Worm (Caenorhabditis elegans) whole organism, L1 larva: Measurements from ENCODE around the gene K07C5.2.
A peak's percentile ranks its signal among the peaks of the same experiment; 100 is the strongest.

ENCODE experiments used
- C16A3.4 ChIP-seq: fragments of 150-350 bp; optimal IDR thresholded peaks from 2 replicates; lab custom pipeline; 2014; ENCODE audit warnings: missing biosample characterization, missing genetic modification characterization
- aly-2 ChIP-seq: fragments of 150-350 bp; optimal IDR thresholded peaks from 2 replicates; lab custom pipeline; 2014; ENCODE audit warnings: missing biosample characterization, missing genetic modification characterization
- blmp-1 ChIP-seq: fragments of 150-350 bp; optimal IDR thresholded peaks from 2 replicates; lab custom pipeline; 2014; ENCODE audit warnings: missing biosample characterization, missing genetic modification characterization
- ceh-82 ChIP-seq, 3 experiments: fragments of 150-350 bp in 1 of 3; sonication (generic microtip) in 2 of 3; optimal IDR thresholded peaks; 2 replicates each; lab custom pipeline; 2014 to 2017; ENCODE audit warnings: missing biosample characterization in 3 of 3, missing genetic modification characterization in 3 of 3
- ceh-90 ChIP-seq: sonication (generic microtip); optimal IDR thresholded peaks from 2 replicates; lab custom pipeline; 2016; ENCODE audit warnings: missing genetic modification characterization, missing compliant biosample characterization
- ces-1 ChIP-seq: fragments of 150-350 bp; optimal IDR thresholded peaks from 2 replicates; lab custom pipeline; 2014; ENCODE audit warnings: missing biosample characterization, missing genetic modification reagents, missing genetic modification characterization
- dpl-1 ChIP-seq, 3 experiments: fragments of 150-350 bp in 2 of 3; sonication (generic microtip) in 1 of 3; optimal IDR thresholded peaks; 2 replicates each; lab custom pipeline; 2014 to 2017; ENCODE audit warnings: missing biosample characterization in 3 of 3, missing genetic modification characterization in 3 of 3, missing genetic modification reagents in 3 of 3
- dsc-1 ChIP-seq: sonication (generic microtip); optimal IDR thresholded peaks from 2 replicates; lab custom pipeline; 2016; ENCODE audit warnings: mild to moderate bottlenecking, missing genetic modification characterization, missing compliant biosample characterization
- efl-1 ChIP-seq, 4 experiments: fragments of 150-350 bp; optimal IDR thresholded peaks in 3 of 4; peaks in 1 of 4; 1 replicate in 1 of 4; 2 replicates in 3 of 4; lab custom pipeline; 2014; ENCODE audit warnings: missing biosample characterization in 2 of 4, missing genetic modification characterization in 2 of 4, missing genetic modification reagents in 2 of 4
- egl-27 ChIP-seq, 2 experiments: fragments of 150-350 bp in 1 of 2; sonication (generic microtip); optimal IDR thresholded peaks; 3 replicates each; lab custom pipeline; 2017 to 2018; ENCODE audit warnings: missing biosample characterization in 2 of 2, missing genetic modification characterization in 2 of 2, missing genetic modification reagents in 2 of 2
- elt-3 ChIP-seq, 6 experiments: fragments of 150-350 bp in 1 of 6; sonication (generic microtip); optimal IDR thresholded peaks; 2 replicates each; lab custom pipeline; 2017 to 2018; ENCODE audit warnings: missing biosample characterization in 6 of 6, missing genetic modification characterization in 6 of 6, inconsistent platforms in 1 of 6
- fos-1 ChIP-seq: fragments of 150-350 bp; optimal IDR thresholded peaks from 2 replicates; lab custom pipeline; 2014; ENCODE audit warnings: missing biosample characterization, missing genetic modification characterization
- jun-1 ChIP-seq: fragments of 150-350 bp; optimal IDR thresholded peaks from 2 replicates; lab custom pipeline; 2014; ENCODE audit warnings: missing biosample characterization, missing genetic modification reagents, missing genetic modification characterization
- lin-13 ChIP-seq: fragments of 150-350 bp; optimal IDR thresholded peaks from 2 replicates; lab custom pipeline; 2014; ENCODE audit warnings: missing biosample characterization, missing genetic modification reagents, missing genetic modification characterization
- lin-14 ChIP-seq: fragments of 200-800 bp; sonication (Bioruptor generic); optimal IDR thresholded peaks from 2 replicates; lab custom pipeline; 2018; ENCODE audit warnings: mild to moderate bottlenecking, missing genetic modification characterization, moderate library complexity, missing compliant biosample characterization
- lin-15B ChIP-seq: fragments of 150-350 bp; sonication (generic microtip); optimal IDR thresholded peaks from 3 replicates; lab custom pipeline; 2014; ENCODE audit warnings: missing biosample characterization, missing genetic modification characterization
- lin-35 ChIP-seq, 2 experiments: fragments of 150-350 bp; optimal IDR thresholded peaks; 2 replicates each; lab custom pipeline; 2014; ENCODE audit warnings: missing biosample characterization in 2 of 2, missing genetic modification characterization in 2 of 2, missing genetic modification reagents in 2 of 2
- lsy-2 ChIP-seq, 2 experiments: fragments of 150-350 bp; optimal IDR thresholded peaks; 2 replicates each; lab custom pipeline; 2014; ENCODE audit warnings: missing biosample characterization in 2 of 2, missing genetic modification characterization in 2 of 2
- mep-1 ChIP-seq: fragments of 150-350 bp; optimal IDR thresholded peaks from 2 replicates; lab custom pipeline; 2014; ENCODE audit warnings: missing biosample characterization, missing genetic modification characterization
- nhr-20 ChIP-seq: sonication (generic microtip); optimal IDR thresholded peaks from 2 replicates; lab custom pipeline; 2016; ENCODE audit warnings: mild to moderate bottlenecking, missing genetic modification characterization, missing compliant biosample characterization
- nhr-47 ChIP-seq: sonication (generic microtip); optimal IDR thresholded peaks from 2 replicates; lab custom pipeline; 2016; ENCODE audit warnings: mild to moderate bottlenecking, missing genetic modification characterization, moderate library complexity, missing compliant biosample characterization
- nhr-71 ChIP-seq: sonication (generic microtip); optimal IDR thresholded peaks from 2 replicates; lab custom pipeline; 2016; ENCODE audit warnings: mild to moderate bottlenecking, missing genetic modification characterization, moderate library complexity, missing compliant biosample characterization
- nhr-76 ChIP-seq: sonication (generic microtip); optimal IDR thresholded peaks from 2 replicates; lab custom pipeline; 2017; ENCODE audit warnings: missing biosample characterization, missing genetic modification characterization
- nhr-77 ChIP-seq: fragments of 150-350 bp; optimal IDR thresholded peaks from 2 replicates; lab custom pipeline; 2014; ENCODE audit warnings: missing biosample characterization, missing genetic modification characterization
- nhr-85 ChIP-seq: sonication (generic microtip); peaks from one replicate; lab custom pipeline; 2016; ENCODE audit warnings: missing genetic modification characterization, inconsistent platforms, missing compliant biosample characterization
- pag-3 ChIP-seq: sonication (generic microtip); optimal IDR thresholded peaks from 2 replicates; lab custom pipeline; 2017; ENCODE audit warnings: missing genetic modification characterization, mild to moderate bottlenecking, missing compliant biosample characterization, antibody characterized with exemption, borderline replicate concordance; ENCODE audit not compliant: insufficient read depth
- rnt-1 ChIP-seq: sonication (generic microtip); optimal IDR thresholded peaks from 2 replicates; lab custom pipeline; 2016; ENCODE audit warnings: mild to moderate bottlenecking, missing genetic modification characterization, moderate library complexity, missing compliant biosample characterization
- skn-1 ChIP-seq: fragments of 150-350 bp; optimal IDR thresholded peaks from 2 replicates; lab custom pipeline; 2014; ENCODE audit warnings: missing biosample characterization, missing genetic modification characterization
- snu-23 ChIP-seq: sonication (generic microtip); optimal IDR thresholded peaks from 2 replicates; lab custom pipeline; 2016; ENCODE audit warnings: missing genetic modification characterization, missing compliant biosample characterization
- sup-37 ChIP-seq: fragments of 200-800 bp; sonication (Bioruptor generic); optimal IDR thresholded peaks from 2 replicates; lab custom pipeline; 2018; ENCODE audit warnings: mild to moderate bottlenecking, missing genetic modification characterization, missing compliant biosample characterization
- swsn-7 ChIP-seq: sonication (generic microtip); optimal IDR thresholded peaks from 2 replicates; lab custom pipeline; 2016; ENCODE audit warnings: missing genetic modification characterization, missing compliant biosample characterization
- tbx-2 ChIP-seq: sonication (generic microtip); optimal IDR thresholded peaks from 2 replicates; lab custom pipeline; 2016; ENCODE audit warnings: missing genetic modification characterization, missing compliant biosample characterization
- unc-130 ChIP-seq: fragments of 150-350 bp; optimal IDR thresholded peaks from 2 replicates; lab custom pipeline; 2017; ENCODE audit warnings: missing biosample characterization, missing genetic modification characterization, inconsistent platforms
- unc-98 ChIP-seq: fragments of 200-800 bp; sonication (Bioruptor generic); IDR thresholded peaks from 2 replicates; pipeline ENCODE4 v1.3.6; 2022; ENCODE audit warnings: missing genetic modification characterization, missing compliant biosample characterization
- zip-4 ChIP-seq: fragments of 200-800 bp; sonication (Bioruptor generic); optimal IDR thresholded peaks from 2 replicates; lab custom pipeline; 2018; ENCODE audit warnings: mild to moderate bottlenecking, missing genetic modification characterization, moderate library complexity, missing compliant biosample characterization

K07C5.2 gene

DNA sequence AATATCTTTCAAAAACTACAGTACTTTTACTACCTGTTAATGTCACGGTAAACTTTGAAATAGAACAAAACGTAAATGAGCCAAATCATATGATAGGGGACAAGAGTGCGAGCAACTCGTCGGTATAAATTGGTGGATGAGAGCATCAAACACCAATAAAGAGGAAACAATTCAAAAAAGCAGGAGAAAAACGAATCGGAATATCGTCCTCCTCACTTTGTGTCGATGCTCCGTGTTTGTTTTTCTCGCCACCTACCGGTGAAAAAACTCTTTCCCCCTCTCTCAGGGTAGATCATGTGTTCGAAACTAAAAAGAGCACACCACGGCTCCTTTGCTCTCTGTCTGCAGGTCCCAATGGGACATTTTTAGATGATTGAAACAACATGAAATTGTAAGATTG lies 11.2 kb upstream of the K07C5.2 start:
- TF ChIP-seq unc-98 = no peak
- peak; percentile 16 for TF ChIP-seq lin-14 (GFP tag; lab: Kevin White, UChicago)
- peak; percentile 15 for TF ChIP-seq tbx-2 (tag; lab: Kevin White, UChicago)
- no peak for TF ChIP-seq ceh-82 (tag; optimal IDR thresholded peaks at IDR 0.05; lab: Kevin White, UChicago)

- TF ChIP-seq nhr-77 = peak; percentile 9
- peak; percentile 15 for TF ChIP-seq tbx-2 (tag; lab: Kevin White, UChicago)
- TF ChIP-seq zip-4 (GFP tag; lab: Kevin White, UChicago) = no peak
- peak; percentile 1 for TF ChIP-seq lin-14 (GFP tag; lab: Kevin White, UChicago)
Measured at ce11 chrV:10332012-10332411, 7.3 kb upstream of the K07C5.2 start, which contains the start of gene crm-1. Gene crm-1, minus strand, starts transcription at chrV:10332112.

DNA sequence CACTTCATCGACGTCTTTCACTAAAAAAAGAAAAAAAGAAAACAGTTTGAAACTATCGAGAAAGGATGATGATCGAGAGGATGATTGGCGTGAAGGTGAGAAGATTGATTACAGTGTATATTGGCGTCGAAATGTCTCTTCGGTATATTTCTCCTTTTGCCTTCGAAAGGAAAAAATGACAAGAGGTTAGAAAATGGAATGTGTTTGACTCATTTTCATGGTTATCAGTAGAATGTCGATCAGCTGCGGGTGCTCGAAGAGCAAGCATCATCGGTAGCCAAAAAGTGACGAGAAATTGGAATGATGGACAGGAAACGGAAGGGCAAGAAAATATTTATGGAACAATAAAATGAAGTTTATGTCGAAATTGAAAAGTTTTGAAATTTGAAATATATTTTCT lies 5.5 kb upstream of the K07C5.2 start:
- TF ChIP-seq dsc-1 (tag; lab: Kevin White, UChicago) = no peak
- no peak for TF ChIP-seq efl-1 (optimal IDR thresholded peaks at IDR 0.05; lab: Kevin White, UChicago)
- peak in 1 of 2 experiments; percentile 8 for TF ChIP-seq efl-1 (GFP tag; optimal IDR thresholded peaks at IDR 0.05 in 1 of 2; lab: Kevin White, UChicago)
- no peak for TF ChIP-seq rnt-1 (tag; lab: Kevin White, UChicago)
- TF ChIP-seq blmp-1 = peak; percentile 65
- TF ChIP-seq sup-37 = no peak
- TF ChIP-seq nhr-71 (tag; lab: Kevin White, UChicago) = no peak
- TF ChIP-seq jun-1 (tag; lab: Kevin White, UChicago) = no peak
- TF ChIP-seq aly-2 (tag; lab: Kevin White, UChicago) = no peak

DNA sequence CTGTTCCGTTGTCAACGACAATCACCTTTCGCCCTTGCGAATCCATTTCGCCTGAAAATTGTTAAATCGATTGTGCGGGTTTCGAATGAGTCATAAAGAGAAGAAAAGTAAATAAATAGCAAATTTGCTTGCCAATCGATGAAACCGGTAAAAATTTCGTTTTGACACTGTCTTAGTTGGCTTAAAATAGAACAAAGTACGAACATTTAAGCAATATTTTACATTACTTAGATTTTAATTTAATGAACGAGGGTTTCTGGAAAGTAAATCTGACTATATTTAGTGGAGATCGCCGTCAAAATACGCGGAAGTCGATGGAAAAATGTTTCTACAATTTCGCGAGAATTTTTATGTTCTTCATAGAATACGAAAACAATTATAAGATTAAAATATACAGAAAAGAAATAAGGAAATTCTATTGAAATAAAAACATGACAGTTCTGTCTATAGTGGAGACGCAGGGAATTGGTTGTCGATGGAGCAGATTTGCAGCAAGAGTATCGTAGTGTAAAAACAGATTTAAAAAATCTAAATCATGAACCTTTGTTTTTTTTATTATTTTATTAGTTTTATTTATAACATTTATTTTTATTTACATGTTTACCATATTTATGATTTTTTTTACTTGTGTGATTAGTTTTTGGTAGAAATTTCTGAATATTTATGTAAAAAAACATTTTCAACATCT lies 851 bp upstream of the K07C5.2 start, which contains the start of gene arx-2:
Gene arx-2, minus strand, starts transcription at position 51 of the 688 bp plus-strand sequence.
- TF ChIP-seq C16A3.4 (tag; lab: Kevin White, UChicago) = peak; percentile 68
- TF ChIP-seq rnt-1 (tag; lab: Kevin White, UChicago) = peak; percentile 16
- no peak for TF ChIP-seq swsn-7 (tag; lab: Kevin White, UChicago)
- peak; percentile 32 to 68 for TF ChIP-seq lsy-2 (tag; optimal IDR thresholded peaks at IDR 0.05; lab: Kevin White, UChicago)
- no peak for TF ChIP-seq nhr-76
- TF ChIP-seq nhr-77 = no peak
- peak; percentile 58 for TF ChIP-seq mep-1 (tag; lab: Kevin White, UChicago)
- TF ChIP-seq elt-3 (tag; optimal IDR thresholded peaks at IDR 0.05; lab: Kevin White, UChicago) = peak in 1 of 6 experiments; percentile 26
- TF ChIP-seq ces-1 (GFP tag; lab: Kevin White, UChicago) = no peak
- peak; percentile 64 for TF ChIP-seq blmp-1
- TF ChIP-seq nhr-71 (tag; lab: Kevin White, UChicago) = peak; percentile 31
- peak; percentile 16 for TF ChIP-seq nhr-85
- peak; percentile 54 for TF ChIP-seq lin-15B (tag; lab: Kevin White, UChicago)
- peak; percentile 25 for TF ChIP-seq nhr-20 (tag; lab: Kevin White, UChicago)
- TF ChIP-seq lin-14 (GFP tag; lab: Kevin White, UChicago) = peak; percentile 53
- TF ChIP-seq pag-3 (tag; lab: Kevin White, UChicago) = no peak
- peak; percentile 61 for TF ChIP-seq skn-1 (tag; lab: Kevin White, UChicago)
- TF ChIP-seq aly-2 (tag; lab: Kevin White, UChicago) = no peak
- peak; percentile 6 for TF ChIP-seq lin-13 (GFP tag; lab: Kevin White, UChicago)
- peak in 1 of 3 experiments; percentile 30 for TF ChIP-seq ceh-82 (tag; optimal IDR thresholded peaks at IDR 0.05; lab: Kevin White, UChicago)
- TF ChIP-seq fos-1 (tag; lab: Kevin White, UChicago) = no peak
- TF ChIP-seq efl-1 (optimal IDR thresholded peaks at IDR 0.05; lab: Kevin White, UChicago) = peak; percentile 40 to 44
- peak; percentile 49 to 85 for TF ChIP-seq efl-1 (GFP tag; optimal IDR thresholded peaks at IDR 0.05 in 1 of 2; lab: Kevin White, UChicago)
- peak; percentile 32 to 39 for TF ChIP-seq lin-35 (GFP tag; optimal IDR thresholded peaks at IDR 0.05; lab: Kevin White, UChicago)
- TF ChIP-seq ceh-90 (tag; lab: Kevin White, UChicago) = no peak
- no peak for TF ChIP-seq unc-98
- peak in 1 of 3 experiments; percentile 64 for TF ChIP-seq dpl-1 (GFP tag; optimal IDR thresholded peaks at IDR 0.05; lab: Kevin White, UChicago)
- TF ChIP-seq egl-27 (tag; optimal IDR thresholded peaks at IDR 0.05; lab: Kevin White, UChicago) = no peak
- TF ChIP-seq unc-130 (tag; lab: Kevin White, UChicago) = peak; percentile 59
- peak; percentile 12 for TF ChIP-seq nhr-47 (tag; lab: Kevin White, UChicago)
- TF ChIP-seq snu-23 = peak; percentile 36
